Worm (Caenorhabditis elegans): ENCODE results near the gene ced-8.

ce11 chrX:8406815-8407214, 9.9 kb downstream of the ced-8 start:
- TF ChIP-seq unc-62 (GFP tag; optimal IDR thresholded peaks at IDR 0.05) (no peak), mxl-1 (tag; optimal IDR thresholded peaks at IDR 0.05) (no peak), nfya-1 (tag; optimal IDR thresholded peaks at IDR 0.05; ENCODE audit: borderline replicate concordance, insufficient read depth) (no peak), ama-1 (optimal IDR thresholded peaks at IDR 0.05) (no peak), ama-1 (GFP tag; optimal IDR thresholded peaks at IDR 0.05) (no peak), zim-3 (tag; optimal IDR thresholded peaks at IDR 0.05) (no peak), tlf-1 (GFP tag; optimal IDR thresholded peaks at IDR 0.05) (no peak)

Data from whole organism, young adult.